In the genomic region with DNA sequence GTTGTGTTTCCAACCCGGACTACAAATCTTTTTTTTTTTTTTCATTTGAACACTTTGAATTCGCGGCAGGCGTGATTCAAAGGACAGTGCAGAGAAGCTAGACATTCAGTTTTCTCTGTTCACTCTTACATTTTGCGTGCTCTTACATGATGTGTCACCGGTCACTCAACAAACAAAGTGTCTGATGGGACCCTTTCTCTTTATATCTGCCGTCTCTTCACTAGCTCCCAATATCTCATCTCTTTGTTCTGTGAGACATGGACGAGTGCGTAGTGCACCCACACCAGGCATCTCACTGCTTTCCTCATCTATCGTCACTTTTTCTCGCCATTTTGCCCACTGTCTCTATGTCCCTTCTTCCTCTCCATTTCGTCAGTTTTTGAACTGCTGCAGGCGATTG, we compare ENCODE assay signal across 3 worm cellular contexts.
TF ChIP-seq lines count a peak whose summit lies in the region.

No protein-coding gene starts in this region.

TF ChIP-seq in whole organism, L1 larva, 84 proteins besides CTCF, POLR2A, EP300 and RAD21 (continued from another document and continues in another):
- TF ChIP-seq fkh-4 (tag; optimal IDR thresholded peaks at IDR 0.05; lab: Kevin White, UChicago; ENCODE audit: borderline replicate concordance) (no peak), tlp-1 (tag; optimal IDR thresholded peaks at IDR 0.05; lab: Kevin White, UChicago) (no peak), rnt-1 (tag; optimal IDR thresholded peaks at IDR 0.05; lab: Kevin White, UChicago) (peak; percentile 86), zip-4 (GFP tag; optimal IDR thresholded peaks at IDR 0.05; lab: Kevin White, UChicago) (no peak), nhr-76 (tag; optimal IDR thresholded peaks at IDR 0.05; lab: Kevin White, UChicago) (no peak), grh-1 (GFP tag; IDR thresholded peaks at IDR 0.05; lab: Robert Waterston, UW) (no peak), mab-9 (GFP tag; IDR thresholded peaks at IDR 0.05; lab: Robert Waterston, UW) (no peak), ceh-82 (tag; optimal IDR thresholded peaks at IDR 0.05; lab: Kevin White, UChicago) (peak in 2 of 3 experiments; percentile 42 to 50), unc-86 (tag; optimal IDR thresholded peaks at IDR 0.05; lab: Kevin White, UChicago) (peak; percentile 66), irx-1 (tag; optimal IDR thresholded peaks at IDR 0.05; lab: Kevin White, UChicago) (peak; percentile 3), C34B4.2 (tag; optimal IDR thresholded peaks at IDR 0.05; lab: Kevin White, UChicago) (no peak), unc-98 (GFP tag; IDR thresholded peaks at IDR 0.05; lab: Robert Waterston, UW) (no peak), xbp-1 (tag; optimal IDR thresholded peaks at IDR 0.05; lab: Kevin White, UChicago) (peak; percentile 38), elt-3 (tag; optimal IDR thresholded peaks at IDR 0.05; lab: Kevin White, UChicago) (no peak), lsy-2 (tag; optimal IDR thresholded peaks at IDR 0.05; lab: Kevin White, UChicago) (peak in 1 of 2 experiments; percentile 58), efl-3 (GFP tag; optimal IDR thresholded peaks at IDR 0.05; lab: Kevin White, UChicago) (no peak), unc-62 (GFP tag; optimal IDR thresholded peaks at IDR 0.05; lab: Kevin White, UChicago) (no peak), hlh-4 (tag; optimal IDR thresholded peaks at IDR 0.05; lab: Kevin White, UChicago) (no peak), nhr-90 (tag; optimal IDR thresholded peaks at IDR 0.05; lab: Kevin White, UChicago; ENCODE audit: poor library complexity) (no peak), tbx-2 (tag; optimal IDR thresholded peaks at IDR 0.05; lab: Kevin White, UChicago) (peak; percentile 41), zag-1 (tag; optimal IDR thresholded peaks at IDR 0.05; lab: Kevin White, UChicago) (no peak), lin-15B (tag; optimal IDR thresholded peaks at IDR 0.05; lab: Kevin White, UChicago) (peak; percentile 55), C04F5.9 (tag; optimal IDR thresholded peaks at IDR 0.05; lab: Kevin White, UChicago) (no peak), pag-3 (tag; optimal IDR thresholded peaks at IDR 0.05; lab: Kevin White, UChicago; ENCODE audit: borderline replicate concordance, insufficient read depth) (no peak), dsc-1 (tag; optimal IDR thresholded peaks at IDR 0.05; lab: Kevin White, UChicago) (no peak), mep-1 (tag; optimal IDR thresholded peaks at IDR 0.05; lab: Kevin White, UChicago) (peak; percentile 5), mef-2 (tag; optimal IDR thresholded peaks at IDR 0.05; lab: Kevin White, UChicago) (no peak), dpl-1 (GFP tag; optimal IDR thresholded peaks at IDR 0.05; lab: Kevin White, UChicago) (peak in 2 of 3 experiments; percentile 12 to 38), ztf-11 (tag; optimal IDR thresholded peaks at IDR 0.05; lab: Kevin White, UChicago) (no peak), lin-39 (tag; optimal IDR thresholded peaks at IDR 0.05; lab: Kevin White, UChicago) (peak; percentile 49), fkh-8 (tag; optimal IDR thresholded peaks at IDR 0.05; lab: Kevin White, UChicago) (no peak), elt-2 (tag; optimal IDR thresholded peaks at IDR 0.05; lab: Kevin White, UChicago) (no peak), egl-27 (tag; optimal IDR thresholded peaks at IDR 0.05; lab: Kevin White, UChicago) (peak in 1 of 2 experiments; percentile 70), nhr-20 (tag; optimal IDR thresholded peaks at IDR 0.05; lab: Kevin White, UChicago) (peak; percentile 37), efl-1 (optimal IDR thresholded peaks at IDR 0.05; lab: Kevin White, UChicago) (peak; percentile 55 to 59), efl-1 (GFP tag; optimal IDR thresholded peaks at IDR 0.05 in 1 of 2; lab: Kevin White, UChicago) (peak in 1 of 2 experiments; percentile 31), jun-1 (tag; optimal IDR thresholded peaks at IDR 0.05; lab: Kevin White, UChicago) (peak; percentile 24), lin-13 (GFP tag; optimal IDR thresholded peaks at IDR 0.05; lab: Kevin White, UChicago) (peak; percentile 44), nhr-28 (tag; optimal IDR thresholded peaks at IDR 0.05; lab: Kevin White, UChicago) (no peak), egl-13 (tag; optimal IDR thresholded peaks at IDR 0.05; lab: Kevin White, UChicago) (no peak), alr-1 (tag; optimal IDR thresholded peaks at IDR 0.05; lab: Kevin White, UChicago; ENCODE audit: borderline replicate concordance) (no peak), F16B12.6 (tag; optimal IDR thresholded peaks at IDR 0.05; lab: Kevin White, UChicago) (no peak)

TF ChIP-seq in whole organism, L2 larva, 48 proteins besides CTCF, POLR2A, EP300 and RAD21 (continued from another document):
- no peak for TF ChIP-seq ztf-1 (GFP tag; conservative IDR thresholded peaks at IDR 0.05; lab: Robert Waterston, UW)
- TF ChIP-seq nhr-23 (tag; optimal IDR thresholded peaks at IDR 0.05; lab: Kevin White, UChicago): no peak
- peak; percentile 25 for TF ChIP-seq unc-55 (GFP tag; optimal IDR thresholded peaks at IDR 0.05; lab: Kevin White, UChicago)
- no peak for TF ChIP-seq ztf-11 (tag; optimal IDR thresholded peaks at IDR 0.05; lab: Kevin White, UChicago)
- TF ChIP-seq ama-1 (optimal IDR thresholded peaks at IDR 0.05; lab: Kevin White, UChicago): no peak
- TF ChIP-seq unc-39 (tag; optimal IDR thresholded peaks at IDR 0.05; lab: Kevin White, UChicago): no peak
- no peak for TF ChIP-seq lin-39 (tag; optimal IDR thresholded peaks at IDR 0.05; lab: Kevin White, UChicago)
TF ChIP-seq in whole organism, L2 larva: peak in this region for 18.

TF ChIP-seq in whole organism, L4 larva, 104 proteins besides CTCF, POLR2A, EP300 and RAD21 (continued from another document):
- TF ChIP-seq unc-62 (GFP tag; optimal IDR thresholded peaks at IDR 0.05 in 1 of 2; lab: Kevin White, UChicago) (peak in 1 of 2 experiments; percentile 84), unc-62 (tag; optimal IDR thresholded peaks at IDR 0.05; lab: Kevin White, UChicago) (peak; percentile 48), nhr-111 (GFP tag; optimal IDR thresholded peaks at IDR 0.05; lab: Kevin White, UChicago) (no peak), ZK337.2 (GFP tag; IDR thresholded peaks at IDR 0.05; lab: Robert Waterston, UW) (peak; percentile 54; the same call in 1 of the 2 replicates), pha-4 (GFP tag; IDR thresholded peaks at IDR 0.05; lab: Robert Waterston, UW) (no peak), pha-4 (tag; optimal IDR thresholded peaks at IDR 0.05; lab: Kevin White, UChicago) (peak; percentile 40), madf-9 (GFP tag; conservative IDR thresholded peaks at IDR 0.05; lab: Robert Waterston, UW) (no peak), mep-1 (tag; optimal IDR thresholded peaks at IDR 0.05; lab: Kevin White, UChicago) (peak; percentile 75), mdl-1 (tag; optimal IDR thresholded peaks at IDR 0.05; lab: Kevin White, UChicago) (peak in 1 of 2 experiments; percentile 26), lim-7 (GFP tag; IDR thresholded peaks at IDR 0.05; lab: Robert Waterston, UW) (no peak), lir-3 (tag; optimal IDR thresholded peaks at IDR 0.05; lab: Kevin White, UChicago) (no peak), nhr-48 (tag; optimal IDR thresholded peaks at IDR 0.05; lab: Kevin White, UChicago) (peak; percentile 92), fos-1 (tag; optimal IDR thresholded peaks at IDR 0.05; lab: Kevin White, UChicago) (no peak), hif-1 (tag; optimal IDR thresholded peaks at IDR 0.05; lab: Kevin White, UChicago) (peak in 1 of 2 experiments; percentile 23), cey-2 (tag; optimal IDR thresholded peaks at IDR 0.05; lab: Kevin White, UChicago; ENCODE audit: borderline replicate concordance, insufficient read depth) (no peak), T20F7.1 (GFP tag; optimal IDR thresholded peaks at IDR 0.05; lab: Kevin White, UChicago) (no peak), aha-1 (tag; lab: Kevin White, UChicago) (peak; percentile 89), mes-2 (tag; optimal IDR thresholded peaks at IDR 0.05; lab: Kevin White, UChicago; ENCODE audit: poor library complexity, severe bottlenecking) (no peak)
